Fruit fly (Drosophila melanogaster) whole organism, wandering third instar larva: ENCODE results near the gene larp.

Experiments used
- HLH106 ChIP-seq: fragments of 200-800 bp; optimal IDR thresholded peaks from 3 replicates; lab custom pipeline; 2019; ENCODE audit warnings: missing biosample characterization, mild to moderate bottlenecking, missing genetic modification characterization, moderate library complexity
- Mio ChIP-seq: sonication (Bioruptor generic); optimal IDR thresholded peaks from 2 replicates; lab custom pipeline; 2016; ENCODE audit warnings: missing biosample characterization, missing genetic modification characterization
- OdsH ChIP-seq: fragments of 200-800 bp; sonication (Bioruptor generic); optimal IDR thresholded peaks from 2 replicates; lab custom pipeline; 2016; ENCODE audit warnings: missing biosample characterization, mild to moderate bottlenecking, missing genetic modification characterization
- Sp1 ChIP-seq: fragments of 200-800 bp; sonication (Bioruptor generic); optimal IDR thresholded peaks from 3 replicates; lab custom pipeline; 2019; ENCODE audit warnings: missing biosample characterization, mild to moderate bottlenecking, missing genetic modification characterization, moderate library complexity
- brk ChIP-seq: fragments of 200-800 bp; sonication (Bioruptor generic); optimal IDR thresholded peaks from 2 replicates; lab custom pipeline; 2016; ENCODE audit warnings: missing biosample characterization, mild to moderate bottlenecking, missing genetic modification characterization
- h ChIP-seq: fragments of 200-800 bp; sonication (Bioruptor generic); optimal IDR thresholded peaks from 3 replicates; lab custom pipeline; 2016; ENCODE audit warnings: missing biosample characterization, mild to moderate bottlenecking, missing genetic modification characterization
- lola ChIP-seq: fragments of >200 bp; optimal IDR thresholded peaks from 2 replicates; lab custom pipeline; 2017; ENCODE audit warnings: missing biosample characterization, missing genetic modification characterization
- psq ChIP-seq: fragments of 200-800 bp; sonication (Bioruptor generic); optimal IDR thresholded peaks from 3 replicates; lab custom pipeline; 2017; ENCODE audit warnings: missing biosample characterization, mild to moderate bottlenecking, missing genetic modification characterization, moderate library complexity
- sage ChIP-seq: fragments of 200-800 bp; sonication (Bioruptor generic); optimal IDR thresholded peaks from 2 replicates; lab custom pipeline; 2016; ENCODE audit warnings: missing biosample characterization, mild to moderate bottlenecking, missing genetic modification characterization
- sv ChIP-seq: fragments of 200-800 bp; sonication (Bioruptor generic); optimal IDR thresholded peaks from 3 replicates; lab custom pipeline; 2016; ENCODE audit warnings: missing biosample characterization, missing genetic modification characterization
- usp ChIP-seq: fragments of >200 bp; optimal IDR thresholded peaks from 2 replicates; lab custom pipeline; 2017; ENCODE audit warnings: missing biosample characterization, missing genetic modification characterization
- woc ChIP-seq: sonication (Bioruptor generic); optimal IDR thresholded peaks from 2 replicates; lab custom pipeline; 2016; ENCODE audit warnings: missing biosample characterization, mild to moderate bottlenecking, missing genetic modification characterization

DNA sequence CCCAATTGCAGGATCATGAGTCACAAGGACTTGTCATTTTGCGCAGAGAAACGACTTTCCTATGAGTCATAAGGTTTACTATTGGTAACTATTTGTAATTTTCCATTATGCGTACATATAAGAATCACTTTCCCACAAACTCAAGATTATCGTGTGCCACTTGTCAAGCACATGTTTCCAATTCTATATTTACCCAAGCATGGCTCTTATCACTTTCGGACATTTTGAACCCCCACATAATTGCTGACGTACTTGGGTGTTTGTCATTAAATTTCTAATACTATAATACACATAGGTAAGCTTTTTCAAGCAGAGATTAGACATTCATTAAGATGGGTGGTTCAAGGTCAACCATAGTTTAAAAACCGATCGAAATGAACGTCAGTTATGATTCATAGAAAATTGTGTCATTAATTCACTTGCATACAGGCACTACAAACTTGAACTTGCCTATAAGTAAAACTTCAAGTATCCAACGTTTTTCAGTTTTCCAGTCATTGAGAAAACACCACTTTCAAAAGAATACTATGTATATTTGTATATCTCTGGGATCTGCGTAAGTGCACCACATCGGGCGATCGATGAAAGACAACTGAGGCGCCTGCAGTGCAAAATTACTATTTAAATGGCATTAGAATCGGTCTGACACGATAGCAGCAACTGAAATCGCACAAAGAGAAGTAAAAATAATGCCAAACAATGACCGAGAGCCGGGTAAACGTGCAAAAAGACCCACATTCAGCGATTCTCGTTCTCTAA is 8.4 kb downstream of the larp start:
- TF ChIP-seq OdsH (GFP tag; lab: Kevin White, UChicago) (no peak), sv (GFP tag; lab: Kevin White, UChicago) (no peak), Sp1 (GFP tag; lab: Kevin White, UChicago) (no peak), h (GFP tag; lab: Kevin White, UChicago) (no peak), sage (no peak), HLH106 (tag; lab: Kevin White, UChicago) (no peak), usp (GFP tag; lab: Kevin White, UChicago) (no peak), woc (GFP tag; lab: Kevin White, UChicago) (no peak), lola (GFP tag; lab: Kevin White, UChicago) (no peak), psq (no peak), brk (no peak), Mio (no peak)
